Worm (Caenorhabditis elegans) whole organism, L2 larva: ENCODE results near the gene C25E10.11.

Source experiments
- C34F6.9 ChIP-seq: fragments of 150-350 bp; optimal IDR thresholded peaks from 2 replicates; lab custom pipeline; 2014; ENCODE audit warnings: missing biosample characterization, missing genetic modification characterization
- F13H6.1 ChIP-seq: sonication (generic microtip); optimal IDR thresholded peaks from 2 replicates; lab custom pipeline; 2016; ENCODE audit warnings: missing genetic modification characterization, missing compliant biosample characterization
- R02D3.7 ChIP-seq: fragments of 150-350 bp; optimal IDR thresholded peaks from 2 replicates; lab custom pipeline; 2014; ENCODE audit warnings: missing biosample characterization, missing genetic modification characterization
- Y55F3AM.14 ChIP-seq: fragments of 200-800 bp; sonication (Bioruptor generic); optimal IDR thresholded peaks from 2 replicates; lab custom pipeline; 2018; ENCODE audit warnings: mild to moderate bottlenecking, missing genetic modification characterization, missing compliant biosample characterization
- ZK546.5 ChIP-seq: sonication (generic microtip); optimal IDR thresholded peaks from 2 replicates; lab custom pipeline; 2017; ENCODE audit warnings: missing biosample characterization, missing genetic modification characterization
- alr-1 ChIP-seq: fragments of 150-350 bp; optimal IDR thresholded peaks from 2 replicates; lab custom pipeline; 2014; ENCODE audit warnings: missing biosample characterization, missing genetic modification characterization
- aly-2 ChIP-seq: fragments of 150-350 bp; optimal IDR thresholded peaks from 2 replicates; lab custom pipeline; 2014; ENCODE audit warnings: missing biosample characterization, missing genetic modification characterization
- ama-1 ChIP-seq: fragments of 150-350 bp; optimal IDR thresholded peaks from 2 replicates; lab custom pipeline; 2018; ENCODE audit warnings: inconsistent platforms
- blmp-1 ChIP-seq: sonication (generic microtip); optimal IDR thresholded peaks from 2 replicates; lab custom pipeline; 2017; ENCODE audit warnings: missing genetic modification characterization, mild to moderate bottlenecking, missing compliant biosample characterization, antibody characterized with exemption, moderate library complexity; ENCODE audit not compliant: insufficient read depth
- ceh-16 ChIP-seq: fragments of 150-350 bp; optimal IDR thresholded peaks from 2 replicates; lab custom pipeline; 2014; ENCODE audit warnings: missing biosample characterization, missing genetic modification characterization
- ceh-82 ChIP-seq: fragments of 150-350 bp; optimal IDR thresholded peaks from 2 replicates; lab custom pipeline; 2014; ENCODE audit warnings: missing biosample characterization, missing genetic modification characterization
- crh-2 ChIP-seq: sonication (generic microtip); optimal IDR thresholded peaks from 2 replicates; lab custom pipeline; 2017; ENCODE audit warnings: missing biosample characterization, missing genetic modification characterization
- dmd-4 ChIP-seq: sonication (generic microtip); optimal IDR thresholded peaks from 2 replicates; lab custom pipeline; 2017; ENCODE audit warnings: missing biosample characterization, missing genetic modification characterization
- egl-27 ChIP-seq: sonication (generic microtip); optimal IDR thresholded peaks from 3 replicates; lab custom pipeline; 2017; ENCODE audit warnings: missing biosample characterization, missing genetic modification reagents, missing genetic modification characterization
- elt-1 ChIP-seq: fragments of 150-350 bp; optimal IDR thresholded peaks from 2 replicates; lab custom pipeline; 2014; ENCODE audit warnings: missing biosample characterization, missing genetic modification characterization
- elt-3 ChIP-seq: sonication (generic microtip); optimal IDR thresholded peaks from 2 replicates; lab custom pipeline; 2017; ENCODE audit warnings: missing biosample characterization, missing genetic modification characterization
- fos-1 ChIP-seq: fragments of 150-350 bp; optimal IDR thresholded peaks from 2 replicates; lab custom pipeline; 2014; ENCODE audit warnings: missing biosample characterization, missing genetic modification characterization
- gmeb-1 ChIP-seq: fragments of 150-350 bp; optimal IDR thresholded peaks from 2 replicates; lab custom pipeline; 2014; ENCODE audit warnings: missing biosample characterization, missing genetic modification characterization
- lin-11 ChIP-seq: fragments of 150-350 bp; sonication (generic microtip); optimal IDR thresholded peaks from 2 replicates; lab custom pipeline; 2014; ENCODE audit warnings: missing biosample characterization, missing genetic modification characterization, inconsistent platforms, mixed read lengths
- lin-13 ChIP-seq: fragments of 150-350 bp; optimal IDR thresholded peaks from 2 replicates; lab custom pipeline; 2014; ENCODE audit warnings: missing biosample characterization, missing genetic modification reagents, missing genetic modification characterization
- lin-39 ChIP-seq: fragments of 150-350 bp; optimal IDR thresholded peaks from 2 replicates; lab custom pipeline; 2014; ENCODE audit warnings: missing biosample characterization, missing genetic modification reagents, missing genetic modification characterization
- lsy-2 ChIP-seq, 2 experiments: fragments of 150-350 bp in 1 of 2; sonication (generic microtip) in 1 of 2; optimal IDR thresholded peaks; 2 replicates each; lab custom pipeline; 2014 to 2017; ENCODE audit warnings: missing biosample characterization in 2 of 2, missing genetic modification characterization in 2 of 2
- mbf-1 ChIP-seq: sonication (generic microtip); optimal IDR thresholded peaks from 2 replicates; lab custom pipeline; 2017; ENCODE audit warnings: missing biosample characterization, missing genetic modification characterization
- mdl-1 ChIP-seq, 2 experiments: fragments of 150-350 bp in 1 of 2; sonication (generic microtip) in 1 of 2; optimal IDR thresholded peaks; 2 replicates each; lab custom pipeline; 2017; ENCODE audit warnings: missing biosample characterization in 2 of 2, missing genetic modification characterization in 2 of 2
- nhr-10 ChIP-seq: sonication (generic microtip); optimal IDR thresholded peaks from 2 replicates; lab custom pipeline; 2017; ENCODE audit warnings: missing biosample characterization, missing genetic modification characterization
- nhr-11 ChIP-seq: fragments of 150-350 bp; optimal IDR thresholded peaks from 2 replicates; lab custom pipeline; 2014; ENCODE audit warnings: missing biosample characterization, missing genetic modification characterization
- nhr-12 ChIP-seq: fragments of 150-350 bp; optimal IDR thresholded peaks from 2 replicates; lab custom pipeline; 2014; ENCODE audit warnings: missing biosample characterization, missing genetic modification characterization
- nhr-129 ChIP-seq: fragments of 150-350 bp; optimal IDR thresholded peaks from 2 replicates; lab custom pipeline; 2014; ENCODE audit warnings: missing biosample characterization, missing genetic modification characterization
- nhr-21 ChIP-seq: fragments of 150-350 bp; optimal IDR thresholded peaks from 2 replicates; lab custom pipeline; 2014; ENCODE audit warnings: missing biosample characterization, missing genetic modification characterization
- nhr-23 ChIP-seq: fragments of 150-350 bp; optimal IDR thresholded peaks from 2 replicates; lab custom pipeline; 2014; ENCODE audit warnings: missing biosample characterization, missing genetic modification reagents, missing genetic modification characterization
- nhr-25 ChIP-seq: fragments of 150-350 bp; sonication (generic microtip); optimal IDR thresholded peaks from 3 replicates; lab custom pipeline; 2014; ENCODE audit warnings: missing biosample characterization, missing genetic modification characterization
- nhr-6 ChIP-seq: fragments of 150-350 bp; optimal IDR thresholded peaks from 2 replicates; lab custom pipeline; 2014; ENCODE audit warnings: missing biosample characterization, missing genetic modification characterization
- nhr-77 ChIP-seq: fragments of 150-350 bp; optimal IDR thresholded peaks from 2 replicates; lab custom pipeline; 2014; ENCODE audit warnings: missing biosample characterization, missing genetic modification characterization
- peb-1 ChIP-seq: fragments of 150-350 bp; optimal IDR thresholded peaks from 2 replicates; lab custom pipeline; 2014; ENCODE audit warnings: missing biosample characterization, missing genetic modification characterization
- sem-4 ChIP-seq: fragments of 150-350 bp; optimal IDR thresholded peaks from 2 replicates; lab custom pipeline; 2014; ENCODE audit warnings: missing biosample characterization, missing genetic modification reagents, missing genetic modification characterization
- skn-1 ChIP-seq: sonication (generic microtip); optimal IDR thresholded peaks from 2 replicates; lab custom pipeline; 2017; ENCODE audit warnings: missing biosample characterization, missing genetic modification characterization
- sma-3 ChIP-seq: sonication (generic microtip); optimal IDR thresholded peaks from 2 replicates; lab custom pipeline; 2016; ENCODE audit warnings: missing genetic modification reagents, missing genetic modification characterization, missing compliant biosample characterization
- sma-9 ChIP-seq, 2 experiments: fragments of 150-350 bp in 1 of 2; sonication (generic microtip) in 1 of 2; optimal IDR thresholded peaks; 2 replicates each; lab custom pipeline; 2014 to 2016; ENCODE audit warnings: missing genetic modification characterization in 2 of 2, mild to moderate bottlenecking in 1 of 2, missing biosample characterization in 1 of 2, missing compliant biosample characterization in 1 of 2, missing genetic modification reagents in 1 of 2, moderate library complexity in 1 of 2
- snpc-4 ChIP-seq: fragments of 150-350 bp; optimal IDR thresholded peaks from 2 replicates; lab custom pipeline; 2014; ENCODE audit warnings: missing biosample characterization, missing genetic modification characterization
- unc-39 ChIP-seq: fragments of 150-350 bp; optimal IDR thresholded peaks from 2 replicates; lab custom pipeline; 2014; ENCODE audit warnings: missing biosample characterization, missing genetic modification characterization
- unc-55 ChIP-seq: fragments of 150-350 bp; sonication (generic microtip); optimal IDR thresholded peaks from 3 replicates; lab custom pipeline; 2014; ENCODE audit warnings: missing biosample characterization, missing genetic modification reagents, missing genetic modification characterization
- unc-62 ChIP-seq: fragments of 150-350 bp; optimal IDR thresholded peaks from 2 replicates; lab custom pipeline; 2014; ENCODE audit warnings: missing biosample characterization, missing genetic modification reagents, missing genetic modification characterization
- zag-1 ChIP-seq: fragments of 150-350 bp; optimal IDR thresholded peaks from 2 replicates; lab custom pipeline; 2014; ENCODE audit warnings: missing biosample characterization, missing genetic modification characterization
- ztf-1 ChIP-seq: fragments of 200-800 bp; sonication (Bioruptor generic); conservative IDR thresholded peaks from 2 replicates; pipeline ENCODE4 v1.3.6; 2022; ENCODE audit warnings: missing genetic modification characterization, missing compliant biosample characterization
- ztf-11 ChIP-seq: sonication (generic microtip); optimal IDR thresholded peaks from 2 replicates; lab custom pipeline; 2017; ENCODE audit warnings: missing biosample characterization, missing genetic modification characterization
- ztf-4 ChIP-seq: fragments of 150-350 bp; optimal IDR thresholded peaks from 2 replicates; lab custom pipeline; 2014; ENCODE audit warnings: missing biosample characterization, missing genetic modification characterization

C25E10.11 gene

ce11 chrV:9095613-9096317, 37.2 kb upstream of the C25E10.11 start, which contains the start of gene F21C10.10 (continued):
- peak; percentile 70 for TF ChIP-seq fos-1 (tag; lab: Kevin White, UChicago)

- TF ChIP-seq alr-1 (no peak), unc-55 (GFP tag; lab: Kevin White, UChicago) (no peak), crh-2 (tag; lab: Kevin White, UChicago) (peak; percentile 13), sma-9 (GFP tag; optimal IDR thresholded peaks at IDR 0.05; lab: Kevin White, UChicago) (peak; percentile 43), sma-9 (tag; optimal IDR thresholded peaks at IDR 0.05; lab: Kevin White, UChicago) (no peak), C34F6.9 (tag; lab: Kevin White, UChicago) (peak; percentile 20), peb-1 (no peak), blmp-1 (tag; lab: Kevin White, UChicago) (no peak), nhr-12 (tag; lab: Kevin White, UChicago) (no peak), skn-1 (no peak), ceh-16 (tag; lab: Kevin White, UChicago) (no peak), lin-39 (tag; lab: Kevin White, UChicago) (no peak), lsy-2 (tag; optimal IDR thresholded peaks at IDR 0.05; lab: Kevin White, UChicago) (peak in 1 of 2 experiments; percentile 5)
Measured at ce11 chrV:9094976-9095375, 36.4 kb upstream of the C25E10.11 start.

- no peak for TF ChIP-seq elt-1 (tag; lab: Kevin White, UChicago)
- no peak for TF ChIP-seq lin-39 (tag; lab: Kevin White, UChicago)
- no peak for TF ChIP-seq dmd-4 (tag; lab: Kevin White, UChicago)
- TF ChIP-seq ceh-16 (tag; lab: Kevin White, UChicago), result no peak
- no peak for TF ChIP-seq nhr-77
- TF ChIP-seq ztf-11 (tag; lab: Kevin White, UChicago), result no peak
- TF ChIP-seq snpc-4 (tag; lab: Kevin White, UChicago), result peak; percentile 35
- TF ChIP-seq unc-62 (GFP tag; lab: Kevin White, UChicago), result no peak
- TF ChIP-seq ama-1 (lab: Kevin White, UChicago), result peak; percentile 46
- no peak for TF ChIP-seq nhr-23 (tag; lab: Kevin White, UChicago)
- TF ChIP-seq sem-4 (tag; lab: Kevin White, UChicago), result no peak
- TF ChIP-seq ztf-1 (GFP tag; lab: Robert Waterston, UW), result no peak
- no peak for TF ChIP-seq zag-1
- no peak for TF ChIP-seq peb-1
- TF ChIP-seq ZK546.5 (tag; lab: Kevin White, UChicago), result no peak
- TF ChIP-seq alr-1, result no peak
- no peak for TF ChIP-seq fos-1 (tag; lab: Kevin White, UChicago)
- peak; percentile 96 for TF ChIP-seq sma-9 (GFP tag; optimal IDR thresholded peaks at IDR 0.05; lab: Kevin White, UChicago)
- TF ChIP-seq sma-9 (tag; optimal IDR thresholded peaks at IDR 0.05; lab: Kevin White, UChicago), result no peak
- TF ChIP-seq skn-1, result no peak
- peak; percentile 35 for TF ChIP-seq ztf-4 (tag; lab: Kevin White, UChicago)
- TF ChIP-seq sma-3 (GFP tag; lab: Kevin White, UChicago), result peak; percentile 58
- TF ChIP-seq aly-2 (tag; lab: Kevin White, UChicago), result no peak
- TF ChIP-seq nhr-129 (tag; lab: Kevin White, UChicago), result peak; percentile 93
- TF ChIP-seq C34F6.9 (tag; lab: Kevin White, UChicago), result peak; percentile 68
- TF ChIP-seq lin-13 (GFP tag; lab: Kevin White, UChicago), result no peak
- no peak for TF ChIP-seq ceh-82
- peak; percentile 21 for TF ChIP-seq nhr-21 (tag; lab: Kevin White, UChicago)
- TF ChIP-seq nhr-11 (tag; lab: Kevin White, UChicago), result no peak
- TF ChIP-seq egl-27 (tag; lab: Kevin White, UChicago), result no peak
- no peak for TF ChIP-seq nhr-6 (tag; lab: Kevin White, UChicago)
- TF ChIP-seq R02D3.7 (tag; lab: Kevin White, UChicago), result no peak
- no peak for TF ChIP-seq nhr-10 (tag; lab: Kevin White, UChicago)
- peak; percentile 81 for TF ChIP-seq crh-2 (tag; lab: Kevin White, UChicago)
- TF ChIP-seq unc-39 (tag; lab: Kevin White, UChicago), result no peak
- peak; percentile 5 for TF ChIP-seq nhr-25 (tag; lab: Kevin White, UChicago)
- TF ChIP-seq unc-55 (GFP tag; lab: Kevin White, UChicago), result peak; percentile 0
- peak in 1 of 2 experiments; percentile 72 for TF ChIP-seq lsy-2 (tag; optimal IDR thresholded peaks at IDR 0.05; lab: Kevin White, UChicago)
- TF ChIP-seq lin-11 (tag; lab: Kevin White, UChicago), result peak; percentile 7
- peak in 1 of 2 experiments; percentile 39 for TF ChIP-seq mdl-1 (tag; optimal IDR thresholded peaks at IDR 0.05; lab: Kevin White, UChicago)
- TF ChIP-seq Y55F3AM.14 (GFP tag; lab: Kevin White, UChicago), result peak; percentile 48
- TF ChIP-seq blmp-1 (tag; lab: Kevin White, UChicago), result no peak
- TF ChIP-seq F13H6.1, result peak; percentile 75
- no peak for TF ChIP-seq nhr-12 (tag; lab: Kevin White, UChicago)
- no peak for TF ChIP-seq elt-3 (tag; lab: Kevin White, UChicago)
- no peak for TF ChIP-seq mbf-1 (tag; lab: Kevin White, UChicago)
- peak; percentile 51 for TF ChIP-seq gmeb-1
Measured at ce11 chrV:9094060-9094628, 35.6 kb upstream of the C25E10.11 start.
